Worm (Caenorhabditis elegans) whole organism, L1 larva: ENCODE measurements around the gene col-116.

Experiments
- alr-1 ChIP-seq: fragments of 200-800 bp; sonication (Bioruptor generic); optimal IDR thresholded peaks from 2 replicates; lab custom pipeline; 2018; ENCODE audit warnings: borderline replicate concordance, mild to moderate bottlenecking, missing genetic modification characterization, missing compliant biosample characterization
- ama-1 ChIP-seq: fragments of 150-350 bp; optimal IDR thresholded peaks from 2 replicates; lab custom pipeline; 2014
- ceh-82 ChIP-seq, 3 experiments: fragments of 150-350 bp in 1 of 3; sonication (generic microtip) in 2 of 3; optimal IDR thresholded peaks; 2 replicates each; lab custom pipeline; 2014 to 2017; ENCODE audit warnings: missing biosample characterization in 3 of 3, missing genetic modification characterization in 3 of 3
- dpl-1 ChIP-seq, 3 experiments: fragments of 150-350 bp in 2 of 3; sonication (generic microtip) in 1 of 3; optimal IDR thresholded peaks; 2 replicates each; lab custom pipeline; 2014 to 2017; ENCODE audit warnings: missing biosample characterization in 3 of 3, missing genetic modification characterization in 3 of 3, missing genetic modification reagents in 3 of 3
- jun-1 ChIP-seq: fragments of 150-350 bp; optimal IDR thresholded peaks from 2 replicates; lab custom pipeline; 2014; ENCODE audit warnings: missing biosample characterization, missing genetic modification reagents, missing genetic modification characterization
- lin-39 ChIP-seq: fragments of 150-350 bp; optimal IDR thresholded peaks from 2 replicates; lab custom pipeline; 2014; ENCODE audit warnings: missing biosample characterization, missing genetic modification reagents, missing genetic modification characterization
- mep-1 ChIP-seq: fragments of 150-350 bp; optimal IDR thresholded peaks from 2 replicates; lab custom pipeline; 2014; ENCODE audit warnings: missing biosample characterization, missing genetic modification characterization
- nhr-28 ChIP-seq: fragments of 150-350 bp; optimal IDR thresholded peaks from 2 replicates; lab custom pipeline; 2014; ENCODE audit warnings: missing biosample characterization, missing genetic modification characterization
- nhr-77 ChIP-seq: fragments of 150-350 bp; optimal IDR thresholded peaks from 2 replicates; lab custom pipeline; 2014; ENCODE audit warnings: missing biosample characterization, missing genetic modification characterization
- sptf-1 ChIP-seq: fragments of 150-350 bp; optimal IDR thresholded peaks from 2 replicates; lab custom pipeline; 2014; ENCODE audit warnings: missing biosample characterization, missing genetic modification characterization
- tbx-2 ChIP-seq: sonication (generic microtip); optimal IDR thresholded peaks from 2 replicates; lab custom pipeline; 2016; ENCODE audit warnings: missing genetic modification characterization, missing compliant biosample characterization
- tlp-1 ChIP-seq: fragments of 150-350 bp; optimal IDR thresholded peaks from 2 replicates; lab custom pipeline; 2014; ENCODE audit warnings: missing biosample characterization, missing genetic modification characterization
- unc-62 ChIP-seq: fragments of 150-350 bp; optimal IDR thresholded peaks from 2 replicates; lab custom pipeline; 2014; ENCODE audit warnings: missing biosample characterization, missing genetic modification reagents, missing genetic modification characterization

- TF ChIP-seq mep-1 (tag; lab: Kevin White, UChicago) (no peak), ceh-82 (tag; optimal IDR thresholded peaks at IDR 0.05; lab: Kevin White, UChicago) (no peak), alr-1 (tag; lab: Kevin White, UChicago) (no peak), unc-62 (GFP tag; lab: Kevin White, UChicago) (no peak), sptf-1 (tag; lab: Kevin White, UChicago) (no peak), dpl-1 (GFP tag; optimal IDR thresholded peaks at IDR 0.05; lab: Kevin White, UChicago) (no peak), lin-39 (tag; lab: Kevin White, UChicago) (no peak), nhr-28 (no peak), tbx-2 (tag; lab: Kevin White, UChicago) (no peak), nhr-77 (no peak), ama-1 (lab: Kevin White, UChicago) (no peak), tlp-1 (tag; lab: Kevin White, UChicago) (no peak), jun-1 (tag; lab: Kevin White, UChicago) (no peak)
Measured at ce11 chrIV:8312846-8313245, 42.9 kb upstream of the col-116 start, which contains the start of gene F35H10.10.
